Worm (Caenorhabditis elegans): ENCODE data around the gene Y70C5A.2.
"Not testable (repeated sequence)": the region's sequence is repeated elsewhere in the genome, so short reads cannot be mapped to it uniquely, and the experiment has no call there.

ce11 chrV:16660816-16661215, 37.8 kb upstream of the Y70C5A.2 start, which contains the start of gene Y70C5B.2:
- TF ChIP-seq scrt-1 (GFP tag; IDR thresholded peaks at IDR 0.05); ceh-13 (GFP tag; optimal IDR thresholded peaks at IDR 0.05); ama-1 (optimal IDR thresholded peaks at IDR 0.05); tra-4 (tag; optimal IDR thresholded peaks at IDR 0.05); hmbx-1 (tag; optimal IDR thresholded peaks at IDR 0.05): not testable (repeated sequence)
